Fruit fly (Drosophila melanogaster) whole organism, embryonic: Measurements from ENCODE around the gene CG14630.

ENCODE experiments used
- Abd-B ChIP-seq: fragments of 200-800 bp; sonication (Bioruptor generic); optimal IDR thresholded peaks from 2 replicates; lab custom pipeline; 2018; ENCODE audit warnings: missing biosample characterization, mild to moderate bottlenecking, missing genetic modification characterization, moderate library complexity
- Atf6 ChIP-seq: fragments of 200-800 bp; sonication (Bioruptor generic); IDR thresholded peaks from 2 replicates; pipeline ENCODE4 v1.3.6; 2022; ENCODE audit warnings: missing biosample characterization, missing genetic modification characterization
- BtbVII ChIP-seq: fragments of 200-800 bp; sonication (Bioruptor generic); optimal IDR thresholded peaks from 3 replicates; lab custom pipeline; 2017; ENCODE audit warnings: missing biosample characterization, mild to moderate bottlenecking, missing genetic modification characterization
- CG10654 ChIP-seq: fragments of 200-800 bp; sonication (Bioruptor generic); optimal IDR thresholded peaks from 2 replicates; lab custom pipeline; 2016; ENCODE audit warnings: missing biosample characterization, missing genetic modification characterization
- CG11504 ChIP-seq: fragments of 200-800 bp; sonication (Bioruptor generic); optimal IDR thresholded peaks from 3 replicates; lab custom pipeline; 2019; ENCODE audit warnings: missing biosample characterization, mild to moderate bottlenecking, missing genetic modification characterization, moderate library complexity
- CG11696 ChIP-seq: fragments of 200-800 bp; sonication (Bioruptor generic); IDR thresholded peaks from 2 replicates; pipeline ENCODE4 v1.3.6; 2022; ENCODE audit warnings: missing biosample characterization, missing genetic modification characterization
- CG12299 ChIP-seq: fragments of 200-800 bp; sonication (Bioruptor generic); optimal IDR thresholded peaks from 2 replicates; lab custom pipeline; 2018; ENCODE audit warnings: missing biosample characterization, mild to moderate bottlenecking, missing genetic modification characterization
- CG12659 ChIP-seq: fragments of 200-800 bp; sonication (Bioruptor generic); optimal IDR thresholded peaks from 3 replicates; lab custom pipeline; 2017; ENCODE audit warnings: mild to moderate bottlenecking, missing biosample characterization, missing genetic modification reagents, missing genetic modification characterization
- CG12744 ChIP-seq: fragments of 200-800 bp; sonication (Bioruptor generic); optimal IDR thresholded peaks from 2 replicates; lab custom pipeline; 2016; ENCODE audit warnings: missing biosample characterization, missing genetic modification characterization
- CG18599 ChIP-seq: fragments of 200-800 bp; sonication (Bioruptor generic); optimal IDR thresholded peaks from 3 replicates; lab custom pipeline; 2017; ENCODE audit warnings: missing biosample characterization, missing genetic modification characterization, mild to moderate bottlenecking, moderate library complexity, missing genetic modification reagents
- CG2678 ChIP-seq: fragments of 200-800 bp; sonication (Bioruptor generic); optimal IDR thresholded peaks from 3 replicates; lab custom pipeline; 2019; ENCODE audit warnings: missing biosample characterization, mild to moderate bottlenecking, missing genetic modification characterization, moderate library complexity
- CG2875 ChIP-seq: fragments of 200-800 bp; sonication (Bioruptor generic); optimal IDR thresholded peaks from 2 replicates; lab custom pipeline; 2017; ENCODE audit warnings: missing biosample characterization, mild to moderate bottlenecking, missing genetic modification characterization, missing genetic modification reagents
- CG2889 ChIP-seq: fragments of 200-800 bp; sonication (Bioruptor generic); IDR thresholded peaks from 3 replicates; pipeline ENCODE4 v1.3.6; 2022; ENCODE audit warnings: missing biosample characterization, missing genetic modification characterization
- CG31441 ChIP-seq: fragments of 200-800 bp; sonication (Bioruptor generic); IDR thresholded peaks from 2 replicates; pipeline ENCODE4 v1.3.6; 2022; ENCODE audit warnings: missing biosample characterization, missing genetic modification characterization
- CG3163 ChIP-seq: fragments of 200-800 bp; sonication (Bioruptor generic); optimal IDR thresholded peaks from 3 replicates; lab custom pipeline; 2016; ENCODE audit warnings: missing biosample characterization, missing genetic modification characterization
- CG43689 ChIP-seq: fragments of 200-800 bp; sonication (Bioruptor generic); IDR thresholded peaks from 2 replicates; pipeline ENCODE4 v1.3.6; 2022; ENCODE audit warnings: missing biosample characterization, missing genetic modification characterization
- CG7839 ChIP-seq: fragments of 200-800 bp; sonication (Bioruptor generic); optimal IDR thresholded peaks from 3 replicates; lab custom pipeline; 2018; ENCODE audit warnings: missing biosample characterization, mild to moderate bottlenecking, missing genetic modification characterization, moderate library complexity
- CG8924 ChIP-seq: fragments of 200-800 bp; optimal IDR thresholded peaks from 3 replicates; lab custom pipeline; 2019; ENCODE audit warnings: missing biosample characterization, mild to moderate bottlenecking, missing genetic modification characterization, moderate library complexity
- D19B ChIP-seq: fragments of 200-800 bp; sonication (Bioruptor generic); optimal IDR thresholded peaks from 2 replicates; lab custom pipeline; 2017; ENCODE audit warnings: missing biosample characterization, mild to moderate bottlenecking, missing genetic modification characterization
- Deaf1 ChIP-seq: fragments of 200-800 bp; optimal IDR thresholded peaks from 3 replicates; lab custom pipeline; 2019; ENCODE audit warnings: missing biosample characterization, mild to moderate bottlenecking, missing genetic modification characterization, moderate library complexity
- Hr51 ChIP-seq, 2 experiments: fragments of 200-800 bp; sonication (Bioruptor generic); optimal IDR thresholded peaks; 2 replicates in 1 of 2; 3 replicates in 1 of 2; lab custom pipeline; 2016 to 2018; ENCODE audit warnings: missing biosample characterization in 2 of 2, missing genetic modification characterization in 2 of 2, mild to moderate bottlenecking in 1 of 2, moderate library complexity in 1 of 2
- Hsf ChIP-seq: fragments of 200-800 bp; sonication (Bioruptor generic); optimal IDR thresholded peaks from 3 replicates; lab custom pipeline; 2016; ENCODE audit warnings: missing biosample characterization, missing genetic modification characterization
- Lhr ChIP-seq: fragments of 200-800 bp; sonication (Bioruptor generic); optimal IDR thresholded peaks from 3 replicates; lab custom pipeline; 2017; ENCODE audit warnings: mild to moderate bottlenecking, missing biosample characterization, missing genetic modification reagents, missing genetic modification characterization
- MESR4 ChIP-seq: fragments of 200-800 bp; sonication (Bioruptor generic); optimal IDR thresholded peaks from 2 replicates; lab custom pipeline; 2018; ENCODE audit warnings: missing biosample characterization, mild to moderate bottlenecking, missing genetic modification characterization, moderate library complexity
- Max ChIP-seq: fragments of 200-800 bp; sonication (Bioruptor generic); optimal IDR thresholded peaks from 2 replicates; lab custom pipeline; 2016; ENCODE audit warnings: missing biosample characterization, mild to moderate bottlenecking, missing genetic modification characterization
- Nf-YA ChIP-seq: fragments of 200-800 bp; sonication (Bioruptor generic); IDR thresholded peaks from 2 replicates; pipeline ENCODE4 v1.3.6; 2022; ENCODE audit warnings: missing biosample characterization, missing genetic modification characterization
- Oaz ChIP-seq: fragments of 200-800 bp; sonication (Bioruptor generic); IDR thresholded peaks from 2 replicates; pipeline ENCODE4 v1.3.6; 2022; ENCODE audit warnings: missing biosample characterization, missing genetic modification characterization
- PHDP ChIP-seq: fragments of 200-800 bp; sonication (Bioruptor generic); optimal IDR thresholded peaks from 3 replicates; lab custom pipeline; 2018; ENCODE audit warnings: missing biosample characterization, mild to moderate bottlenecking, missing genetic modification characterization, moderate library complexity
- Six4 ChIP-seq: fragments of 200-800 bp; sonication (Bioruptor generic); optimal IDR thresholded peaks from 2 replicates; lab custom pipeline; 2016; ENCODE audit warnings: missing biosample characterization, missing genetic modification characterization
- Spps ChIP-seq: fragments of 200-800 bp; sonication (Bioruptor generic); optimal IDR thresholded peaks from 2 replicates; lab custom pipeline; 2018; ENCODE audit warnings: missing biosample characterization, mild to moderate bottlenecking, missing genetic modification characterization
- bbx ChIP-seq: fragments of 200-800 bp; sonication (Bioruptor generic); IDR thresholded peaks from 2 replicates; pipeline ENCODE4 v1.3.6; 2022; ENCODE audit warnings: missing biosample characterization, missing genetic modification characterization; ENCODE audit not compliant: partially characterized antibody
- cato ChIP-seq: fragments of 200-800 bp; sonication (Bioruptor generic); optimal IDR thresholded peaks from 2 replicates; lab custom pipeline; 2016; ENCODE audit warnings: missing biosample characterization, missing genetic modification characterization, borderline replicate concordance
- crp ChIP-seq, 2 experiments: fragments of 200-800 bp; sonication (Bioruptor generic); optimal IDR thresholded peaks; 2 replicates in 1 of 2; 3 replicates in 1 of 2; lab custom pipeline; 2017; ENCODE audit warnings: missing biosample characterization in 2 of 2, missing genetic modification characterization in 2 of 2, mild to moderate bottlenecking in 1 of 2, moderate library complexity in 1 of 2
- esg ChIP-seq: fragments of 200-800 bp; sonication (Bioruptor generic); conservative IDR thresholded peaks from 2 replicates; pipeline ENCODE4 v1.3.6; 2022; ENCODE audit warnings: missing biosample characterization, missing genetic modification characterization
- gem ChIP-seq: fragments of 200-800 bp; sonication (Bioruptor generic); optimal IDR thresholded peaks from 2 replicates; lab custom pipeline; 2019; ENCODE audit warnings: missing biosample characterization, mild to moderate bottlenecking, missing genetic modification characterization, moderate library complexity
- grn ChIP-seq: fragments of 200-800 bp; sonication (Bioruptor generic); optimal IDR thresholded peaks from 3 replicates; lab custom pipeline; 2017; ENCODE audit warnings: missing biosample characterization, missing genetic modification characterization
- jing ChIP-seq: fragments of 200-800 bp; sonication (Bioruptor generic); optimal IDR thresholded peaks from 2 replicates; lab custom pipeline; 2018; ENCODE audit warnings: missing biosample characterization, mild to moderate bottlenecking, missing genetic modification characterization
- ken ChIP-seq: fragments of 200-800 bp; sonication (Bioruptor generic); IDR thresholded peaks from 3 replicates; pipeline ENCODE4 v1.3.6; 2022; ENCODE audit warnings: missing biosample characterization, missing genetic modification characterization
- nmo ChIP-seq: fragments of 200-800 bp; sonication (Bioruptor generic); optimal IDR thresholded peaks from 2 replicates; lab custom pipeline; 2018; ENCODE audit warnings: missing biosample characterization, mild to moderate bottlenecking, missing genetic modification characterization, moderate library complexity
- pfk ChIP-seq: fragments of 200-800 bp; sonication (Bioruptor generic); optimal IDR thresholded peaks from 2 replicates; lab custom pipeline; 2018; ENCODE audit warnings: missing biosample characterization, mild to moderate bottlenecking, missing genetic modification characterization, moderate library complexity
- pnt ChIP-seq: fragments of 200-800 bp; sonication (Bioruptor generic); optimal IDR thresholded peaks from 3 replicates; lab custom pipeline; 2016; ENCODE audit warnings: missing biosample characterization, missing genetic modification characterization
- sens ChIP-seq: fragments of 200-800 bp; sonication (Bioruptor generic); peaks from one replicate; lab custom pipeline; 2016; ENCODE audit warnings: missing biosample characterization, missing genetic modification characterization
- sim ChIP-seq: fragments of 200-800 bp; sonication (Bioruptor generic); IDR thresholded peaks from 2 replicates; pipeline ENCODE4 v1.3.6; 2022; ENCODE audit warnings: missing biosample characterization, missing genetic modification characterization
- ssp ChIP-seq: fragments of 200-800 bp; sonication (Bioruptor generic); IDR thresholded peaks from 2 replicates; pipeline ENCODE4 v1.3.6; 2022; ENCODE audit warnings: missing biosample characterization, missing genetic modification characterization
- tgo ChIP-seq: fragments of 200-800 bp; sonication (Bioruptor generic); IDR thresholded peaks from 3 replicates; pipeline ENCODE4 v1.3.6; 2022; ENCODE audit warnings: missing biosample characterization, missing genetic modification characterization
- ttk ChIP-seq: fragments of 200-800 bp; sonication (Bioruptor generic); IDR thresholded peaks from 2 replicates; pipeline ENCODE4 v2.1.2; 2022; ENCODE audit warnings: missing biosample characterization, missing genetic modification characterization
- z ChIP-seq: fragments of 200-800 bp; sonication (Bioruptor generic); IDR thresholded peaks from 3 replicates; pipeline ENCODE4 v1.3.6; 2022; ENCODE audit warnings: missing biosample characterization, missing genetic modification characterization

Gene CG14630

DNA sequence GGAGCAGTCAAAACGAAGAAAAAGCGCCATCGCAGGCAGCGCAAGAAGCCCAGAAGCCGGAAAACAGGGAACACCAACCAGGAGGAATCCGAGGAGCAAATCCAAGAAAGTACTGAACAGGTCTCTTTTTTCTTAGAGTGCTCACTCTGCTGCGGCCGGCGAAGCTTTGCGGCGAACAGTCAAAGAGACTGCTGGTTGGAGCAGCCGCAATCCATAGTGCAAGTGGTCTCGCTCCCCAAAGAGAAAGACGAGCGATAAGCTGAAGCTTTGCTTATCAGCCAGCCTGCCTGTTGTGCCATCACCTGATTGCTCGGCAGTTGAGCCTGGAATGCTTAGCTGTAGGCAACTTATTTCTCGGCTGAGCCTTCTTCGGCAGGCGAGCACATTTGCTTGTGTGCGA is at the start of gene CG14630:
TSS of gene CG14630 (plus strand) at position 301 of the 400 bp plus-strand sequence.
- TF ChIP-seq CG2678 (tag; lab: Kevin White, UChicago) (no peak), jing (GFP tag; lab: Kevin White, UChicago) (no peak), Atf6 (GFP tag; lab: Robert Waterston, UW) (no peak), ssp (GFP tag; lab: Robert Waterston, UW) (no peak), sim (GFP tag; lab: Robert Waterston, UW) (no peak)

- TF ChIP-seq Hsf (GFP tag; lab: Kevin White, UChicago) (no peak), Hr51 (GFP tag; optimal IDR thresholded peaks at IDR 0.05; lab: Kevin White, UChicago) (no peak), z (peak; percentile 80), Deaf1 (peak; percentile 87), pfk (no peak)
Measured at dm6 chrX:985911-986310, 45.4 kb upstream of the CG14630 start.

DNA sequence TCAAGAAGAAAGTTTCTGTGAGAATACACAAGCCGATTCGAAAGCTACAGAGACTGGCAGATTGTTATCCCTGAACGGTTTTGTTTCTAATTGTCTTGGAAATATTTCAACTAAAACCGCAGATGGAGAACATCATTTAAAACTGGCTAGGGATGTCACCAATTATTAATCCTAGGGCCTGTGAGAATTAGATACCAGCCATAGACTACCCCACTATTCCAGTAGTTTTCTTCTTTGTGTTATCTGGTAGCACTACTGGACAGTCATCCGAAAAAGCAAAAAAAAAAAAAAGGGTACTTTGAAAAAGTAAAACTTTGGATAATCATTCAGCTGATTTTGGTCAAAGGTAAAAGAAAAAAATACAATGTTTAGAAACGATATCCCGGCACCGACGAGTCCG is 41.1 kb upstream of the CG14630 start, which contains the start of gene CG18823:
TSS of gene CG18823 (plus strand) at position 301 of the 400 bp plus-strand sequence.
- TF ChIP-seq ttk (GFP tag; lab: Robert Waterston, UW) (no peak), CG43689 (no peak), Lhr (no peak), Oaz (no peak), BtbVII (GFP tag; lab: Kevin White, UChicago) (no peak), pnt (GFP tag; lab: Kevin White, UChicago) (no peak), Nf-YA (GFP tag; lab: Robert Waterston, UW) (no peak), CG8924 (tag; lab: Kevin White, UChicago) (no peak), PHDP (tag; lab: Kevin White, UChicago) (no peak), cato (no peak), Max (no peak)

dm6 chrX:998884-999283 is 32.4 kb upstream of the CG14630 start:
- no peak for TF ChIP-seq CG10654 (GFP tag; lab: Kevin White, UChicago)
- TF ChIP-seq D19B (GFP tag; lab: Kevin White, UChicago), result no peak
- no peak for TF ChIP-seq Six4 (GFP tag; lab: Kevin White, UChicago)
- TF ChIP-seq CG31441 (GFP tag; lab: Robert Waterston, UW), result 0 out of 2 replicates have a peak, but pooled peaks have one; percentile 9
- TF ChIP-seq CG11696, result 0 out of 2 replicates have a peak, but pooled peaks have one; percentile 24
- peak; percentile 71 for TF ChIP-seq sens (GFP tag; lab: Kevin White, UChicago)
- no peak; the same call in 2 of the 3 replicates for TF ChIP-seq tgo (GFP tag; lab: Robert Waterston, UW)
- TF ChIP-seq CG11504 (tag; lab: Kevin White, UChicago), result peak; percentile 37
- peak; percentile 14 for TF ChIP-seq CG7839 (tag; lab: Kevin White, UChicago)
- no peak for TF ChIP-seq grn
- no peak for TF ChIP-seq crp (GFP tag; optimal IDR thresholded peaks at IDR 0.05; lab: Kevin White, UChicago)
- TF ChIP-seq bbx (GFP tag; lab: Robert Waterston, UW), result no peak
- no peak for TF ChIP-seq Spps (tag; lab: Kevin White, UChicago)
- peak; percentile 11 for TF ChIP-seq nmo (GFP tag; lab: Kevin White, UChicago)
- no peak for TF ChIP-seq ken (GFP tag; lab: Robert Waterston, UW)
- TF ChIP-seq CG12659 (GFP tag; lab: Kevin White, UChicago), result no peak
- peak; percentile 24 for TF ChIP-seq CG2678 (tag; lab: Kevin White, UChicago)
- no peak for TF ChIP-seq CG3163
- peak; percentile 3 for TF ChIP-seq Abd-B (GFP tag; lab: Kevin White, UChicago)
- no peak for TF ChIP-seq CG12744
- no peak for TF ChIP-seq CG2889 (GFP tag; lab: Robert Waterston, UW)
- no peak for TF ChIP-seq CG2875 (GFP tag; lab: Kevin White, UChicago)
- peak; percentile 13 for TF ChIP-seq gem
- no peak for TF ChIP-seq MESR4
- TF ChIP-seq CG12299 (tag; lab: Kevin White, UChicago), result no peak
- peak; percentile 32 for TF ChIP-seq CG18599 (GFP tag; lab: Kevin White, UChicago)
- 0 out of 2 replicates have a peak, but pooled peaks have one; percentile 8 for TF ChIP-seq esg
- peak in 1 of 2 experiments; percentile 0 for TF ChIP-seq Hr51 (GFP tag; optimal IDR thresholded peaks at IDR 0.05; lab: Kevin White, UChicago)
